Worm (Caenorhabditis elegans) whole organism, late embryonic: ENCODE results near the gene nlp-76.
A peak's percentile ranks its signal among the peaks of the same experiment; 100 is the strongest.

Source experiments
- C38D4.7 ChIP-seq: fragments of 200-800 bp; sonication (Bioruptor generic); optimal IDR thresholded peaks from 2 replicates; lab custom pipeline; 2018; ENCODE audit warnings: mild to moderate bottlenecking, missing genetic modification characterization, moderate library complexity, missing compliant biosample characterization
- K09A11.1 ChIP-seq: sonication (generic microtip); optimal IDR thresholded peaks from 2 replicates; lab custom pipeline; 2017; ENCODE audit warnings: antibody characterized with exemption, mild to moderate bottlenecking, missing genetic modification characterization, missing compliant biosample characterization; ENCODE audit not compliant: insufficient read depth
- T23F11.4 ChIP-seq: fragments of 200-800 bp; sonication (Bioruptor generic); optimal IDR thresholded peaks from 2 replicates; lab custom pipeline; 2018; ENCODE audit warnings: mild to moderate bottlenecking, missing genetic modification characterization, missing compliant biosample characterization
- Y22D7AL.16 ChIP-seq: sonication (generic microtip); optimal IDR thresholded peaks from 2 replicates; lab custom pipeline; 2016; ENCODE audit warnings: missing genetic modification characterization, missing compliant biosample characterization
- ahr-1 ChIP-seq: sonication (generic microtip); optimal IDR thresholded peaks from 2 replicates; lab custom pipeline; 2016; ENCODE audit warnings: missing genetic modification characterization, missing compliant biosample characterization
- ama-1 ChIP-seq: fragments of 150-350 bp; optimal IDR thresholded peaks from 2 replicates; lab custom pipeline; 2014
- ceh-18 ChIP-seq: sonication (generic microtip); optimal IDR thresholded peaks from 2 replicates; lab custom pipeline; 2016; ENCODE audit warnings: missing genetic modification characterization, missing compliant biosample characterization
- ceh-22 ChIP-seq: sonication (generic microtip); optimal IDR thresholded peaks from 2 replicates; lab custom pipeline; 2017; ENCODE audit warnings: missing biosample characterization, missing genetic modification characterization
- ceh-24 ChIP-seq: sonication (generic microtip); optimal IDR thresholded peaks from 2 replicates; lab custom pipeline; 2016; ENCODE audit warnings: mild to moderate bottlenecking, missing genetic modification characterization, missing compliant biosample characterization
- ceh-34 ChIP-seq: sonication (generic microtip); optimal IDR thresholded peaks from 2 replicates; lab custom pipeline; 2016; ENCODE audit warnings: mild to moderate bottlenecking, missing genetic modification characterization, missing compliant biosample characterization
- ceh-45 ChIP-seq: fragments of 200-800 bp; sonication (Bioruptor generic); IDR thresholded peaks from 2 replicates; pipeline ENCODE4 v1.3.6; 2022; ENCODE audit warnings: missing genetic modification reagents, missing genetic modification characterization, missing compliant biosample characterization
- ceh-48 ChIP-seq: sonication (generic microtip); optimal IDR thresholded peaks from 2 replicates; lab custom pipeline; 2016; ENCODE audit warnings: missing genetic modification characterization, inconsistent platforms, missing compliant biosample characterization
- ceh-9 ChIP-seq: sonication (generic microtip); optimal IDR thresholded peaks from 2 replicates; lab custom pipeline; 2016; ENCODE audit warnings: mild to moderate bottlenecking, missing genetic modification characterization, inconsistent platforms, missing compliant biosample characterization
- che-1 ChIP-seq: sonication (generic microtip); optimal IDR thresholded peaks from 2 replicates; lab custom pipeline; 2016; ENCODE audit warnings: mild to moderate bottlenecking, missing genetic modification characterization, missing compliant biosample characterization
- dve-1 ChIP-seq: sonication (generic microtip); optimal IDR thresholded peaks from 2 replicates; lab custom pipeline; 2017; ENCODE audit warnings: antibody characterized with exemption, mild to moderate bottlenecking, missing genetic modification characterization, missing compliant biosample characterization
- elt-2 ChIP-seq: sonication (generic microtip); optimal IDR thresholded peaks from 2 replicates; lab custom pipeline; 2016; ENCODE audit warnings: missing genetic modification reagents, missing genetic modification characterization, missing compliant biosample characterization
- eyg-1 ChIP-seq: sonication (generic microtip); optimal IDR thresholded peaks from 2 replicates; lab custom pipeline; 2016; ENCODE audit warnings: missing genotype, missing genetic modification characterization, missing compliant biosample characterization
- fkh-10 ChIP-seq: fragments of 150-350 bp; optimal IDR thresholded peaks from 2 replicates; lab custom pipeline; 2014; ENCODE audit warnings: missing biosample characterization, missing genetic modification reagents, missing genetic modification characterization
- fkh-6 ChIP-seq: sonication (generic microtip); optimal IDR thresholded peaks from 2 replicates; lab custom pipeline; 2016; ENCODE audit warnings: missing genetic modification characterization, missing compliant biosample characterization
- gmeb-2 ChIP-seq: sonication (generic microtip); optimal IDR thresholded peaks from 2 replicates; lab custom pipeline; 2016; ENCODE audit warnings: missing genetic modification characterization, inconsistent platforms, missing compliant biosample characterization
- hlh-13 ChIP-seq: fragments of 200-800 bp; sonication (Bioruptor generic); optimal IDR thresholded peaks from 2 replicates; lab custom pipeline; 2018; ENCODE audit warnings: mild to moderate bottlenecking, missing genetic modification characterization, missing compliant biosample characterization
- hlh-30 ChIP-seq: sonication (generic microtip); optimal IDR thresholded peaks from 2 replicates; lab custom pipeline; 2017; ENCODE audit warnings: antibody characterized with exemption, missing genetic modification characterization, missing compliant biosample characterization; ENCODE audit not compliant: insufficient read depth
- lim-6 ChIP-seq: sonication (generic microtip); optimal IDR thresholded peaks from 2 replicates; lab custom pipeline; 2016; ENCODE audit warnings: missing genetic modification characterization, missing compliant biosample characterization
- lin-11 ChIP-seq: fragments of 200-800 bp; sonication (Bioruptor generic); optimal IDR thresholded peaks from 2 replicates; lab custom pipeline; 2018; ENCODE audit warnings: mild to moderate bottlenecking, missing genetic modification characterization, missing compliant biosample characterization
- madf-2 ChIP-seq: sonication (generic microtip); optimal IDR thresholded peaks from 2 replicates; lab custom pipeline; 2017; ENCODE audit warnings: missing genetic modification characterization, missing compliant biosample characterization
- mec-3 ChIP-seq: sonication (generic microtip); optimal IDR thresholded peaks from 2 replicates; lab custom pipeline; 2016; ENCODE audit warnings: borderline replicate concordance, missing genetic modification characterization, missing compliant biosample characterization
- nhr-232 ChIP-seq: sonication (generic microtip); optimal IDR thresholded peaks from 2 replicates; lab custom pipeline; 2016; ENCODE audit warnings: missing genetic modification characterization, missing compliant biosample characterization
- odd-2 ChIP-seq: sonication (generic microtip); optimal IDR thresholded peaks from 2 replicates; lab custom pipeline; 2017; ENCODE audit warnings: antibody characterized with exemption, mild to moderate bottlenecking, missing genetic modification characterization, missing compliant biosample characterization
- pha-2 ChIP-seq: sonication (generic microtip); optimal IDR thresholded peaks from 2 replicates; lab custom pipeline; 2017; ENCODE audit warnings: mild to moderate bottlenecking, missing genetic modification characterization, missing compliant biosample characterization
- pha-4 ChIP-seq: fragments of 150-350 bp; optimal IDR thresholded peaks from 2 replicates; lab custom pipeline; 2018; ENCODE audit warnings: missing biosample characterization, missing genetic modification reagents, missing genetic modification characterization
- pqm-1 ChIP-seq: sonication (generic microtip); optimal IDR thresholded peaks from 2 replicates; lab custom pipeline; 2016; ENCODE audit warnings: missing genetic modification characterization, missing compliant biosample characterization
- pros-1 ChIP-seq: fragments of 150-350 bp; optimal IDR thresholded peaks from 2 replicates; lab custom pipeline; 2014; ENCODE audit warnings: missing biosample characterization, missing genetic modification reagents, missing genetic modification characterization
- rnt-1 ChIP-seq: sonication (generic microtip); optimal IDR thresholded peaks from 2 replicates; lab custom pipeline; 2016; ENCODE audit warnings: missing genetic modification characterization, missing compliant biosample characterization
- sox-2 ChIP-seq: fragments of 200-800 bp; sonication (Bioruptor generic); IDR thresholded peaks from 2 replicates; pipeline ENCODE4 v1.3.6; 2022; ENCODE audit warnings: missing genetic modification reagents, missing genetic modification characterization, missing compliant biosample characterization
- sox-4 ChIP-seq: sonication (generic microtip); optimal IDR thresholded peaks from 2 replicates; lab custom pipeline; 2017; ENCODE audit warnings: mild to moderate bottlenecking, missing genetic modification characterization, inconsistent platforms, missing compliant biosample characterization
- syd-9 ChIP-seq: sonication (generic microtip); optimal IDR thresholded peaks from 2 replicates; lab custom pipeline; 2016; ENCODE audit warnings: mild to moderate bottlenecking, missing genetic modification characterization, moderate library complexity, missing compliant biosample characterization
- tbx-2 ChIP-seq: sonication (generic microtip); optimal IDR thresholded peaks from 2 replicates; lab custom pipeline; 2016; ENCODE audit warnings: missing genetic modification characterization, missing compliant biosample characterization
- tbx-7 ChIP-seq: sonication (generic microtip); optimal IDR thresholded peaks from 2 replicates; lab custom pipeline; 2016; ENCODE audit warnings: missing genotype, missing genetic modification characterization, missing compliant biosample characterization
- unc-3 ChIP-seq, 2 experiments: fragments of 200-800 bp in 1 of 2; sonication (Bioruptor generic) in 1 of 2; sonication (generic microtip) in 1 of 2; conservative IDR thresholded peaks in 1 of 2; optimal IDR thresholded peaks in 1 of 2; 2 replicates each; pipeline versions ENCODE4 v1.3.6 to Lab custom; 2016 to 2022; ENCODE audit warnings: missing compliant biosample characterization in 2 of 2, missing genetic modification characterization in 2 of 2, missing genetic modification reagents in 1 of 2
- unc-42 ChIP-seq: sonication (generic microtip); optimal IDR thresholded peaks from 2 replicates; lab custom pipeline; 2016; ENCODE audit warnings: missing genotype, missing genetic modification characterization, missing compliant biosample characterization
- unc-55 ChIP-seq: sonication (generic microtip); optimal IDR thresholded peaks from 2 replicates; lab custom pipeline; 2017; ENCODE audit warnings: missing biosample characterization, missing genetic modification reagents, missing genetic modification characterization
- unc-86 ChIP-seq: sonication (generic microtip); optimal IDR thresholded peaks from 2 replicates; lab custom pipeline; 2016; ENCODE audit warnings: missing genetic modification characterization, missing compliant biosample characterization
- zip-5 ChIP-seq: sonication (generic microtip); optimal IDR thresholded peaks from 2 replicates; lab custom pipeline; 2016; ENCODE audit warnings: missing genetic modification characterization, missing compliant biosample characterization
- ztf-16 ChIP-seq: sonication (generic microtip); optimal IDR thresholded peaks from 2 replicates; lab custom pipeline; 2017; ENCODE audit warnings: missing genetic modification characterization, missing compliant biosample characterization

nlp-76 gene

ce11 chrX:12661091-12661526, 2.6 kb downstream of the nlp-76 start (continued):
- TF ChIP-seq eyg-1 (tag; lab: Kevin White, UChicago) (peak; percentile 36), lin-11 (peak; percentile 77), sox-2 (GFP tag; lab: Robert Waterston, UW) (peak; percentile 50), Y22D7AL.16 (tag; lab: Kevin White, UChicago) (peak; percentile 60), ceh-22 (tag; lab: Kevin White, UChicago) (no peak), ztf-16 (tag; lab: Kevin White, UChicago) (peak; percentile 73), unc-86 (peak; percentile 81), pqm-1 (tag; lab: Kevin White, UChicago) (no peak), ceh-48 (tag; lab: Kevin White, UChicago) (peak; percentile 53), ceh-24 (tag; lab: Kevin White, UChicago) (peak; percentile 43), T23F11.4 (GFP tag; lab: Kevin White, UChicago) (peak; percentile 82), C38D4.7 (GFP tag; lab: Kevin White, UChicago) (peak; percentile 80), madf-2 (tag; lab: Kevin White, UChicago) (peak; percentile 77), unc-55 (no peak), mec-3 (tag; lab: Kevin White, UChicago) (peak; percentile 1), ceh-45 (no peak), hlh-30 (tag; lab: Kevin White, UChicago) (peak; percentile 84), tbx-2 (peak; percentile 83), ama-1 (lab: Kevin White, UChicago) (no peak), lim-6 (no peak), unc-3 (GFP tag; conservative IDR thresholded peaks at IDR 0.05; lab: Robert Waterston, UW) (peak; percentile 53), unc-3 (tag; optimal IDR thresholded peaks at IDR 0.05; lab: Kevin White, UChicago) (peak; percentile 44), odd-2 (tag; lab: Kevin White, UChicago) (peak; percentile 32), gmeb-2 (tag; lab: Kevin White, UChicago) (peak; percentile 83), pha-4 (tag; lab: Kevin White, UChicago) (no peak), ahr-1 (tag; lab: Kevin White, UChicago) (peak; percentile 59), zip-5 (tag; lab: Kevin White, UChicago) (peak; percentile 39), dve-1 (tag; lab: Kevin White, UChicago) (peak; percentile 83), unc-42 (peak; percentile 34), syd-9 (tag; lab: Kevin White, UChicago) (peak; percentile 72), elt-2 (peak; percentile 85), pha-2 (peak; percentile 68), nhr-232 (tag; lab: Kevin White, UChicago) (peak; percentile 81), K09A11.1 (peak; percentile 45), hlh-13 (peak; percentile 67), fkh-6 (tag; lab: Kevin White, UChicago) (peak; percentile 64), che-1 (tag; lab: Kevin White, UChicago) (peak; percentile 82), fkh-10 (no peak), ceh-34 (tag; lab: Kevin White, UChicago) (peak; percentile 81), sox-4 (tag; lab: Kevin White, UChicago) (peak; percentile 75)

DNA sequence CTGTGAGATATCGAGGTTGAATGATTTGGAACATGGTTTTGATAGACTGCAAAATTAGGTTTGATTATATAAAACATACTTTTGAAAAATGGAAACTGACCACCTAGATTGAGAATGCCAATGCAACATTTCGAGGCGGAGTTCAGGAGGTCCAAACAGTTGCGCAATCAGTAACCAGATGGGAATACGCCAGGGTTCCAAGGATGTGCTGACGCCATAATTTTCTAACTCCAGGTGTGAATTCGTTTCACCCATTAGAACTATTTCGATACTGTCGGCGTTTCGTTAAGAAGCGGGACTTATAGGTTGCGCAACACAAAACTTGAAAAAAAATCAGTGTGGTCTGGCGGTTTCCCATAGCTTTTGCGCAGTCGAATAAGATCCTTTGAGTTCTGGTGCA, 3.9 kb downstream of the nlp-76 start, which contains the start of gene C02B4.3:
TSS of gene C02B4.3 (minus strand) at position 34 of the 400 bp plus-strand sequence.
- no peak for TF ChIP-seq pros-1
- no peak for TF ChIP-seq ceh-18 (tag; lab: Kevin White, UChicago)
- TF ChIP-seq tbx-7 (tag; lab: Kevin White, UChicago) = no peak
- TF ChIP-seq ceh-9 (tag; lab: Kevin White, UChicago) = no peak
- TF ChIP-seq C38D4.7 (GFP tag; lab: Kevin White, UChicago) = no peak
- no peak for TF ChIP-seq pha-4 (tag; lab: Kevin White, UChicago)
- no peak for TF ChIP-seq madf-2 (tag; lab: Kevin White, UChicago)
- no peak for TF ChIP-seq Y22D7AL.16 (tag; lab: Kevin White, UChicago)
- no peak for TF ChIP-seq rnt-1 (tag; lab: Kevin White, UChicago)
- no peak for TF ChIP-seq zip-5 (tag; lab: Kevin White, UChicago)
